Worm (Caenorhabditis elegans) whole organism, L1 larva: ENCODE data around the gene Y56A3A.7.
A peak's percentile ranks its signal among the peaks of the same experiment; 100 is the strongest.

Experiments used
- C04F5.9 ChIP-seq: sonication (generic microtip); optimal IDR thresholded peaks from 2 replicates; lab custom pipeline; 2016; ENCODE audit warnings: missing genetic modification characterization, missing compliant biosample characterization
- F16B12.6 ChIP-seq: fragments of 150-350 bp; optimal IDR thresholded peaks from 2 replicates; lab custom pipeline; 2014; ENCODE audit warnings: missing biosample characterization, missing genetic modification characterization
- Y116A8C.19 ChIP-seq: sonication (generic microtip); optimal IDR thresholded peaks from 2 replicates; lab custom pipeline; 2016; ENCODE audit warnings: missing compliant biosample characterization, missing genetic modification characterization, borderline replicate concordance
- ama-1 ChIP-seq: fragments of 150-350 bp; optimal IDR thresholded peaks from 2 replicates; lab custom pipeline; 2014
- ceh-63 ChIP-seq: fragments of 200-800 bp; sonication (Bioruptor generic); optimal IDR thresholded peaks from 2 replicates; lab custom pipeline; 2018; ENCODE audit warnings: mild to moderate bottlenecking, missing genetic modification characterization, missing compliant biosample characterization
- ceh-8 ChIP-seq: fragments of 200-800 bp; sonication (Bioruptor generic); optimal IDR thresholded peaks from 2 replicates; lab custom pipeline; 2018; ENCODE audit warnings: mild to moderate bottlenecking, missing genetic modification characterization, moderate library complexity, missing compliant biosample characterization
- ceh-82 ChIP-seq, 3 experiments: fragments of 150-350 bp in 1 of 3; sonication (generic microtip) in 2 of 3; optimal IDR thresholded peaks; 2 replicates each; lab custom pipeline; 2014 to 2017; ENCODE audit warnings: missing biosample characterization in 3 of 3, missing genetic modification characterization in 3 of 3
- ceh-88 ChIP-seq: fragments of 200-800 bp; sonication (Bioruptor generic); IDR thresholded peaks from 2 replicates; pipeline ENCODE4 v1.3.6; 2022; ENCODE audit warnings: missing genetic modification characterization, missing compliant biosample characterization
- ces-1 ChIP-seq: fragments of 150-350 bp; optimal IDR thresholded peaks from 2 replicates; lab custom pipeline; 2014; ENCODE audit warnings: missing biosample characterization, missing genetic modification reagents, missing genetic modification characterization
- dpl-1 ChIP-seq, 3 experiments: fragments of 150-350 bp in 2 of 3; sonication (generic microtip) in 1 of 3; optimal IDR thresholded peaks; 2 replicates each; lab custom pipeline; 2014 to 2017; ENCODE audit warnings: missing biosample characterization in 3 of 3, missing genetic modification characterization in 3 of 3, missing genetic modification reagents in 3 of 3
- dsc-1 ChIP-seq: sonication (generic microtip); optimal IDR thresholded peaks from 2 replicates; lab custom pipeline; 2016; ENCODE audit warnings: mild to moderate bottlenecking, missing genetic modification characterization, missing compliant biosample characterization
- efl-1 ChIP-seq, 4 experiments: fragments of 150-350 bp; optimal IDR thresholded peaks in 3 of 4; peaks in 1 of 4; 1 replicate in 1 of 4; 2 replicates in 3 of 4; lab custom pipeline; 2014; ENCODE audit warnings: missing biosample characterization in 2 of 4, missing genetic modification characterization in 2 of 4, missing genetic modification reagents in 2 of 4
- elt-2 ChIP-seq: sonication (generic microtip); optimal IDR thresholded peaks from 2 replicates; lab custom pipeline; 2016; ENCODE audit warnings: missing genetic modification characterization, mild to moderate bottlenecking, inconsistent platforms, missing compliant biosample characterization, missing genetic modification reagents
- elt-3 ChIP-seq, 6 experiments: fragments of 150-350 bp in 1 of 6; sonication (generic microtip); optimal IDR thresholded peaks; 2 replicates each; lab custom pipeline; 2017 to 2018; ENCODE audit warnings: missing biosample characterization in 6 of 6, missing genetic modification characterization in 6 of 6, inconsistent platforms in 1 of 6
- ets-5 ChIP-seq: fragments of 200-800 bp; sonication (Bioruptor generic); IDR thresholded peaks from 2 replicates; pipeline ENCODE4 v1.3.6; 2022; ENCODE audit warnings: missing genetic modification characterization, missing compliant biosample characterization
- fkh-10 ChIP-seq: sonication (generic microtip); optimal IDR thresholded peaks from 2 replicates; lab custom pipeline; 2017; ENCODE audit warnings: missing biosample characterization, missing genetic modification reagents, missing genetic modification characterization
- fkh-8 ChIP-seq: sonication (generic microtip); optimal IDR thresholded peaks from 2 replicates; lab custom pipeline; 2016; ENCODE audit warnings: mild to moderate bottlenecking, missing genetic modification characterization, missing compliant biosample characterization
- grh-1 ChIP-seq: fragments of 200-800 bp; sonication (Bioruptor generic); IDR thresholded peaks from 2 replicates; pipeline ENCODE4 v1.3.6; 2022; ENCODE audit warnings: missing genetic modification reagents, missing genetic modification characterization, missing compliant biosample characterization
- hpl-2 ChIP-seq: fragments of 150-350 bp; optimal IDR thresholded peaks from 2 replicates; lab custom pipeline; 2014; ENCODE audit warnings: missing biosample characterization, missing genetic modification reagents, missing genetic modification characterization
- isw-1 ChIP-seq: fragments of 200-800 bp; sonication (Bioruptor generic); IDR thresholded peaks from 2 replicates; pipeline ENCODE4 v1.3.6; 2022; ENCODE audit warnings: missing genetic modification characterization, missing compliant biosample characterization
- lin-35 ChIP-seq, 2 experiments: fragments of 150-350 bp; optimal IDR thresholded peaks; 2 replicates each; lab custom pipeline; 2014; ENCODE audit warnings: missing biosample characterization in 2 of 2, missing genetic modification characterization in 2 of 2, missing genetic modification reagents in 2 of 2
- lsy-2 ChIP-seq, 2 experiments: fragments of 150-350 bp; optimal IDR thresholded peaks; 2 replicates each; lab custom pipeline; 2014; ENCODE audit warnings: missing biosample characterization in 2 of 2, missing genetic modification characterization in 2 of 2
- mep-1 ChIP-seq: fragments of 150-350 bp; optimal IDR thresholded peaks from 2 replicates; lab custom pipeline; 2014; ENCODE audit warnings: missing biosample characterization, missing genetic modification characterization
- nhr-12 ChIP-seq: sonication (generic microtip); optimal IDR thresholded peaks from 2 replicates; lab custom pipeline; 2017; ENCODE audit warnings: missing biosample characterization, missing genetic modification characterization
- nhr-237 ChIP-seq: fragments of 150-350 bp; optimal IDR thresholded peaks from 2 replicates; lab custom pipeline; 2014; ENCODE audit warnings: missing biosample characterization, missing genetic modification characterization
- nhr-28 ChIP-seq: fragments of 150-350 bp; optimal IDR thresholded peaks from 2 replicates; lab custom pipeline; 2014; ENCODE audit warnings: missing biosample characterization, missing genetic modification characterization
- nhr-76 ChIP-seq: sonication (generic microtip); optimal IDR thresholded peaks from 2 replicates; lab custom pipeline; 2017; ENCODE audit warnings: missing biosample characterization, missing genetic modification characterization
- rnt-1 ChIP-seq: sonication (generic microtip); optimal IDR thresholded peaks from 2 replicates; lab custom pipeline; 2016; ENCODE audit warnings: mild to moderate bottlenecking, missing genetic modification characterization, moderate library complexity, missing compliant biosample characterization
- snu-23 ChIP-seq: sonication (generic microtip); optimal IDR thresholded peaks from 2 replicates; lab custom pipeline; 2016; ENCODE audit warnings: missing genetic modification characterization, missing compliant biosample characterization
- swsn-7 ChIP-seq: sonication (generic microtip); optimal IDR thresholded peaks from 2 replicates; lab custom pipeline; 2016; ENCODE audit warnings: missing genetic modification characterization, missing compliant biosample characterization
- tbx-2 ChIP-seq: sonication (generic microtip); optimal IDR thresholded peaks from 2 replicates; lab custom pipeline; 2016; ENCODE audit warnings: missing genetic modification characterization, missing compliant biosample characterization
- unc-130 ChIP-seq: fragments of 150-350 bp; optimal IDR thresholded peaks from 2 replicates; lab custom pipeline; 2017; ENCODE audit warnings: missing biosample characterization, missing genetic modification characterization, inconsistent platforms
- unc-30 ChIP-seq: sonication (generic microtip); optimal IDR thresholded peaks from 2 replicates; lab custom pipeline; 2017; ENCODE audit warnings: missing biosample characterization, missing genetic modification characterization
- unc-62 ChIP-seq: fragments of 150-350 bp; optimal IDR thresholded peaks from 2 replicates; lab custom pipeline; 2014; ENCODE audit warnings: missing biosample characterization, missing genetic modification reagents, missing genetic modification characterization
- unc-86 ChIP-seq: sonication (generic microtip); optimal IDR thresholded peaks from 2 replicates; lab custom pipeline; 2016; ENCODE audit warnings: missing genetic modification characterization, missing compliant biosample characterization
- ztf-11 ChIP-seq, 2 experiments: sonication (generic microtip); optimal IDR thresholded peaks; 2 replicates each; lab custom pipeline; 2016 to 2017; ENCODE audit warnings: missing genetic modification characterization in 2 of 2, missing biosample characterization in 1 of 2, missing compliant biosample characterization in 1 of 2
- ztf-4 ChIP-seq: fragments of 150-350 bp; optimal IDR thresholded peaks from 2 replicates; lab custom pipeline; 2014; ENCODE audit warnings: missing biosample characterization, missing genetic modification characterization

The Y56A3A.7 gene

DNA sequence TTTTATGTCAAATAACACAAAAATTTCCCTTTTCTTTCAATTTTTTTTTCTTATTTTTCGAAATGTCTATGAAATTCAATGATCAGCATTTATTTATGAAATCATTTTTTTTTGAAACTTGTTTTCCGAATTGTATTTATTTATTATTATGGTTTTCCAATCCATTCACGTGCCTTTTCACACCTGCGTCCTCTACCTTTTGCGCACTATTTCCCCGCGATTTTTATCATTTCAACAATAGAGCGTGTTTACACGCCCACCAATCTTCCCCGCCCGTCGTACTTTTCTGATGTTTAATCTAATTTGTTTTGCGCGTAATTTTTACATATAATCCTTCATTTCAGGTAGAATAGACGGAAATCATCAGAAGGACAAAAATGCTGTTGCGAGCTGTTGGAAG is 43.0 kb upstream of the Y56A3A.7 start, which contains the start of gene wah-1 (continued):
- TF ChIP-seq fkh-8: no peak
- TF ChIP-seq ceh-82 (tag; optimal IDR thresholded peaks at IDR 0.05; lab: Kevin White, UChicago): no peak
- TF ChIP-seq ceh-8 (GFP tag; lab: Kevin White, UChicago): no peak
- no peak for TF ChIP-seq ztf-4 (tag; lab: Kevin White, UChicago)
- TF ChIP-seq lin-35 (GFP tag; optimal IDR thresholded peaks at IDR 0.05; lab: Kevin White, UChicago): peak in 1 of 2 experiments; percentile 71
- TF ChIP-seq nhr-237: no peak
- TF ChIP-seq tbx-2: peak; percentile 29
- TF ChIP-seq unc-86 (tag; lab: Kevin White, UChicago): no peak
- TF ChIP-seq nhr-28 (tag; lab: Kevin White, UChicago): no peak
- no peak for TF ChIP-seq ets-5 (GFP tag; lab: Robert Waterston, UW)
- TF ChIP-seq fkh-10: no peak
- peak; percentile 2 to 40 (median 29) for TF ChIP-seq dpl-1 (GFP tag; optimal IDR thresholded peaks at IDR 0.05; lab: Kevin White, UChicago)
- no peak for TF ChIP-seq unc-30 (tag; lab: Kevin White, UChicago)
- TF ChIP-seq snu-23: peak; percentile 58
- peak; percentile 51 for TF ChIP-seq mep-1 (tag; lab: Kevin White, UChicago)
- TF ChIP-seq swsn-7 (tag; lab: Kevin White, UChicago): peak; percentile 2
- no peak for TF ChIP-seq rnt-1 (tag; lab: Kevin White, UChicago)
- TF ChIP-seq lsy-2 (tag; optimal IDR thresholded peaks at IDR 0.05; lab: Kevin White, UChicago): peak; percentile 21 to 49
- no peak for TF ChIP-seq isw-1
- no peak for TF ChIP-seq Y116A8C.19 (tag; lab: Kevin White, UChicago)

DNA sequence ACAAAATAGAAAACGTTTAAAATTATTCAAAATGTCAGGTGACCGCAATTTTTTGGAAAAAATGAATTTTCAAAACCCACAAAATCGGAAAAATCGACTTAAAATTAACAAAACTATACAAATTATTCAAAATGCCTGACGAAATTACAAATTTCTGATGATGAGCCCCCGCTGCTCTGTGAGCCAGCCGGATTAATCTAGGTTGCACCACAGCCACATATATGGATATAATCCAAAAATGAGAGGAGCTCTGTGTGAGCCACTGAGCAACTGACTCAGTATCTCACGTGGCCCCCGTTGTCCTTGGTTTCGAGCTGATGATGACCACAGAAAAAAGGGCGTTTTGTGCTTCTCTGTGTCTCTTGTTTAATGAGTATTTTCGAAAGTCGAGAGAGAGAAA is 38.2 kb upstream of the Y56A3A.7 start:
- TF ChIP-seq nhr-12 (tag; lab: Kevin White, UChicago): no peak
- TF ChIP-seq nhr-76 (tag; lab: Kevin White, UChicago): no peak
- TF ChIP-seq elt-2: no peak
- no peak for TF ChIP-seq unc-62 (GFP tag; lab: Kevin White, UChicago)
- TF ChIP-seq F16B12.6 (tag; lab: Kevin White, UChicago): no peak
- TF ChIP-seq lsy-2 (tag; optimal IDR thresholded peaks at IDR 0.05; lab: Kevin White, UChicago): no peak
- no peak for TF ChIP-seq efl-1 (optimal IDR thresholded peaks at IDR 0.05; lab: Kevin White, UChicago)
- TF ChIP-seq efl-1 (GFP tag; optimal IDR thresholded peaks at IDR 0.05 in 1 of 2; lab: Kevin White, UChicago): peak in 1 of 2 experiments; percentile 91
- peak; percentile 34 for TF ChIP-seq fkh-8
- peak; percentile 21 for TF ChIP-seq dsc-1 (tag; lab: Kevin White, UChicago)
- TF ChIP-seq snu-23: no peak
- TF ChIP-seq ceh-82 (tag; optimal IDR thresholded peaks at IDR 0.05; lab: Kevin White, UChicago): no peak
- TF ChIP-seq nhr-237: no peak
- no peak for TF ChIP-seq hpl-2 (GFP tag; lab: Kevin White, UChicago)
- no peak for TF ChIP-seq unc-130 (tag; lab: Kevin White, UChicago)

DNA sequence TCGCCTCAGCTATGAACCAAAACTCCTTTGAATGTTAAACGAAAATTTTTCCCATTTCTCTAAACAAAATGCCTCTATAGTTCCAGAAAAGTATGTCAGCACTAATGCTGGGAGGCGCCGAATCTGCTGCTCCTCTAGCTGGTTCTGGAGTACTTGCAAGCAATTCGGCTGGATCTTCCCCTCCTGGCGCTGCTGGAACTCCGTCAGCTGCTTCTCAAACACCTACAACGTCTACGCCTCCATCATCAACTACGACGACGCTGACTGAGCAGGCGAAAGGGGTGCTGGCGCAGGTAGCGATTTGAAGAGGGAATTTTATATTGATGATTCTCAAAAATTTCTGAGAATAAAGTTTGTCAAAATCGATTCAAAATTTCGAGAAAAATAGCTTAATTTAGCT is 35.7 kb upstream of the Y56A3A.7 start:
- TF ChIP-seq ztf-11 (tag; optimal IDR thresholded peaks at IDR 0.05; lab: Kevin White, UChicago): no peak
- no peak for TF ChIP-seq elt-3 (tag; optimal IDR thresholded peaks at IDR 0.05; lab: Kevin White, UChicago)
- no peak for TF ChIP-seq C04F5.9 (tag; lab: Kevin White, UChicago)
- TF ChIP-seq ces-1 (GFP tag; lab: Kevin White, UChicago): no peak
- no peak for TF ChIP-seq swsn-7 (tag; lab: Kevin White, UChicago)
- no peak for TF ChIP-seq ceh-63 (GFP tag; lab: Kevin White, UChicago)
- TF ChIP-seq ceh-88: no peak
- TF ChIP-seq mep-1 (tag; lab: Kevin White, UChicago): no peak
- no peak for TF ChIP-seq ama-1 (lab: Kevin White, UChicago)
- TF ChIP-seq dsc-1 (tag; lab: Kevin White, UChicago): no peak
- TF ChIP-seq Y116A8C.19 (tag; lab: Kevin White, UChicago): no peak
- TF ChIP-seq grh-1 (GFP tag; lab: Robert Waterston, UW): no peak
- no peak for TF ChIP-seq lsy-2 (tag; optimal IDR thresholded peaks at IDR 0.05; lab: Kevin White, UChicago)
- no peak for TF ChIP-seq ztf-4 (tag; lab: Kevin White, UChicago)
- TF ChIP-seq unc-62 (GFP tag; lab: Kevin White, UChicago): no peak
